Fruit fly (Drosophila melanogaster): Measurements from ENCODE around the gene CG32262.

CG32262 gene

DNA sequence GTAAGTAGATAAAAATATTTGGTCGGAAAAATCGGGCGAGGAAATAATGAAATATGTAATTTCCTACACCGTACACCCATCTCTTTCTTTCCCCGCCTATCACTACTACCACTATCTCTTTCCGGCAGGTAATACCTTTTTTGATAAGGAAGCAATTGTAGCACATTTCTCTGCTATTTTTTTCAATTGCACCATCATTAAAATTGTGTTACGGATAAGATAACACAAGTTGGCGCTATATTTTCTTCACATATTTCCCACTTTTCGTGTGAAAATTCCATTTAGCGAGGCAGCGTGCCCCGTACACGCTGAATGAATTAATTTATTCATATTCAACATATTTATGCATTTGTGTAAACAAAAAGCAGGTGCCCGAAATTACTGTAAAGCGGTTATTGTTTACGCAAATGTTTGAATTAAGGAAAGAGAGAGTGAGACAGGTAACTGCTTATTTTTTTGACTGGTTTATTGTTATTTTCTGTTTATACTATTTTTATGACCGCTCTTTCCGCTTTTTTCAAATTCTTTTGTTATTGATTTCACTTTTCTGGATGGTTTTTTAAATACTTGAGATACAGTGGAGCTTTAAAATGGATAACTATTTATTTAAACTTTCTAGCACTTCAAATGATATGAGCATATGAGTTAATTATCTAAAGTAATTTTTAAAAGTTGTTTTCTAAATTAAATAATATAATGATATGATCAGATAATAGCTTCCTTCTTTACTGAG lies 23.5 kb downstream of the CG32262 start (continued):
- TF ChIP-seq Optix (GFP tag; IDR thresholded peaks at IDR 0.05), result no peak
- TF ChIP-seq CG18476 (GFP tag; optimal IDR thresholded peaks at IDR 0.05), result no peak
- no peak for TF ChIP-seq CG9876 (GFP tag; optimal IDR thresholded peaks at IDR 0.05)
- no peak for TF ChIP-seq Hr39 (optimal IDR thresholded peaks at IDR 0.05)
- TF ChIP-seq Oli (tag; optimal IDR thresholded peaks at IDR 0.05), result peak; percentile 65
- TF ChIP-seq eyg (GFP tag; optimal IDR thresholded peaks at IDR 0.05), result no peak
- no peak for TF ChIP-seq da (GFP tag; optimal IDR thresholded peaks at IDR 0.05)
- no peak for TF ChIP-seq CG5245 (GFP tag; optimal IDR thresholded peaks at IDR 0.05)
- TF ChIP-seq E2f2 (GFP tag; IDR thresholded peaks at IDR 0.05), result no peak; the same call in 1 of the 2 replicates
- no peak for TF ChIP-seq CG11723 (GFP tag; optimal IDR thresholded peaks at IDR 0.05)
- TF ChIP-seq Lpt (GFP tag; optimal IDR thresholded peaks at IDR 0.05), result no peak
- no peak for TF ChIP-seq CG10431 (GFP tag; optimal IDR thresholded peaks at IDR 0.05)
- TF ChIP-seq Usf (GFP tag; optimal IDR thresholded peaks at IDR 0.05), result no peak
- TF ChIP-seq CTCF (GFP tag; optimal IDR thresholded peaks at IDR 0.05), result no peak
- TF ChIP-seq gro (GFP tag; optimal IDR thresholded peaks at IDR 0.05), result no peak
- no peak for TF ChIP-seq CG7987 (GFP tag; optimal IDR thresholded peaks at IDR 0.05)
- TF ChIP-seq grn (GFP tag; optimal IDR thresholded peaks at IDR 0.05), result no peak
- TF ChIP-seq Side (GFP tag; optimal IDR thresholded peaks at IDR 0.05), result no peak
- no peak for TF ChIP-seq bcd (GFP tag; optimal IDR thresholded peaks at IDR 0.05)
- TF ChIP-seq cad (GFP tag; optimal IDR thresholded peaks at IDR 0.05), result no peak
- peak; percentile 73 for TF ChIP-seq CoRest (tag; optimal IDR thresholded peaks at IDR 0.05)
- no peak for TF ChIP-seq CG1832 (GFP tag; optimal IDR thresholded peaks at IDR 0.05)
- TF ChIP-seq CG12071 (GFP tag; optimal IDR thresholded peaks at IDR 0.05), result no peak
- peak; percentile 27; the same call in 1 of the 3 replicates for TF ChIP-seq Mrtf (GFP tag; IDR thresholded peaks at IDR 0.05)
- TF ChIP-seq Camta (GFP tag; optimal IDR thresholded peaks at IDR 0.05), result no peak
- TF ChIP-seq pnt (GFP tag; optimal IDR thresholded peaks at IDR 0.05), result no peak
- TF ChIP-seq ci (GFP tag; IDR thresholded peaks at IDR 0.05), result peak; percentile 65; the same call in 1 of the 3 replicates
- TF ChIP-seq chinmo (GFP tag; IDR thresholded peaks at IDR 0.05; ENCODE audit: partially characterized antibody), result no peak
- TF ChIP-seq CG2875 (GFP tag; optimal IDR thresholded peaks at IDR 0.05), result no peak
- TF ChIP-seq CG8924 (tag; optimal IDR thresholded peaks at IDR 0.05), result peak; percentile 25
- no peak for TF ChIP-seq cato (GFP tag; optimal IDR thresholded peaks at IDR 0.05; ENCODE audit: borderline replicate concordance)
- no peak for TF ChIP-seq bab2 (GFP tag; optimal IDR thresholded peaks at IDR 0.05)
- no peak for TF ChIP-seq Ravus (GFP tag; IDR thresholded peaks at IDR 0.05)
- no peak for TF ChIP-seq CG42726 (GFP tag; IDR thresholded peaks at IDR 0.05; ENCODE audit: partially characterized antibody)
- no peak for TF ChIP-seq CG8765 (GFP tag; IDR thresholded peaks at IDR 0.05)
- no peak for TF ChIP-seq crc (GFP tag; optimal IDR thresholded peaks at IDR 0.05)
- no peak for TF ChIP-seq CG11456 (GFP tag; IDR thresholded peaks at IDR 0.05)
- no peak; the same call in 2 of the 3 replicates for TF ChIP-seq croc (GFP tag; conservative IDR thresholded peaks at IDR 0.05)
- no peak for TF ChIP-seq chn (GFP tag; optimal IDR thresholded peaks at IDR 0.05)
- no peak for TF ChIP-seq z (GFP tag; IDR thresholded peaks at IDR 0.05)
- TF ChIP-seq ac (GFP tag; optimal IDR thresholded peaks at IDR 0.05), result no peak
- peak; percentile 49 for TF ChIP-seq CG12155 (GFP tag; optimal IDR thresholded peaks at IDR 0.05)
- no peak for TF ChIP-seq Gsc (GFP tag; IDR thresholded peaks at IDR 0.05)
- peak; percentile 33; the same call in 1 of the 3 replicates for TF ChIP-seq Aef1 (GFP tag; IDR thresholded peaks at IDR 0.05)
- TF ChIP-seq CG1602 (GFP tag; optimal IDR thresholded peaks at IDR 0.05), result peak; percentile 12
- peak; percentile 48; the same call in 1 of the 2 replicates for TF ChIP-seq CG14441 (GFP tag; IDR thresholded peaks at IDR 0.05)
- no peak for TF ChIP-seq CG11247 (GFP tag; IDR thresholded peaks at IDR 0.05)
- no peak for TF ChIP-seq CG10462 (GFP tag; optimal IDR thresholded peaks at IDR 0.05)
- TF ChIP-seq seq (GFP tag; IDR thresholded peaks at IDR 0.05), result peak; percentile 59
- TF ChIP-seq dpn (GFP tag; optimal IDR thresholded peaks at IDR 0.05), result peak in 1 of 2 experiments; percentile 38
- peak; percentile 35 for TF ChIP-seq gcm (GFP tag; optimal IDR thresholded peaks at IDR 0.05)
- no peak for TF ChIP-seq CG1529 (GFP tag; optimal IDR thresholded peaks at IDR 0.05)
